Worm (Caenorhabditis elegans) whole organism, L3 larva: ENCODE measurements around the gene C07H6.2.

ENCODE experiments used
- ZK546.5 ChIP-seq: sonication (generic microtip); optimal IDR thresholded peaks from 2 replicates; lab custom pipeline; 2017; ENCODE audit warnings: missing biosample characterization, missing genetic modification characterization
- aly-2 ChIP-seq: fragments of 150-350 bp; optimal IDR thresholded peaks from 2 replicates; lab custom pipeline; 2014; ENCODE audit warnings: missing biosample characterization, missing genetic modification characterization
- ama-1 ChIP-seq: fragments of 150-350 bp; optimal IDR thresholded peaks from 2 replicates; lab custom pipeline; 2018
- ceh-16 ChIP-seq: sonication (generic microtip); optimal IDR thresholded peaks from 2 replicates; lab custom pipeline; 2017; ENCODE audit warnings: missing biosample characterization, missing genetic modification characterization
- ceh-28 ChIP-seq: fragments of 150-350 bp; optimal IDR thresholded peaks from 2 replicates; lab custom pipeline; 2014; ENCODE audit warnings: missing biosample characterization, missing genetic modification reagents, missing genetic modification characterization
- ceh-82 ChIP-seq: fragments of 150-350 bp; optimal IDR thresholded peaks from 2 replicates; lab custom pipeline; 2014; ENCODE audit warnings: missing biosample characterization, missing genetic modification characterization
- ceh-9 ChIP-seq: sonication (generic microtip); optimal IDR thresholded peaks from 2 replicates; lab custom pipeline; 2018; ENCODE audit warnings: missing biosample characterization, missing genetic modification characterization
- daf-12 ChIP-seq: fragments of 150-350 bp; optimal IDR thresholded peaks from 2 replicates; lab custom pipeline; 2014; ENCODE audit warnings: missing biosample characterization, missing genetic modification reagents, missing genetic modification characterization
- egl-27 ChIP-seq: sonication (generic microtip); optimal IDR thresholded peaks from 4 replicates; lab custom pipeline; 2017; ENCODE audit warnings: missing biosample characterization, missing genetic modification reagents, missing genetic modification characterization
- egl-5 ChIP-seq: fragments of 150-350 bp; optimal IDR thresholded peaks from 2 replicates; lab custom pipeline; 2017; ENCODE audit warnings: missing biosample characterization, missing genetic modification reagents, missing genetic modification characterization, inconsistent platforms
- elt-1 ChIP-seq: fragments of 150-350 bp; optimal IDR thresholded peaks from 2 replicates; lab custom pipeline; 2014; ENCODE audit warnings: missing biosample characterization, missing genetic modification characterization
- elt-2 ChIP-seq: sonication (generic microtip); optimal IDR thresholded peaks from 2 replicates; lab custom pipeline; 2016; ENCODE audit warnings: missing genetic modification reagents, mild to moderate bottlenecking, missing genetic modification characterization, missing compliant biosample characterization
- elt-3 ChIP-seq, 3 experiments: fragments of 150-350 bp in 1 of 3; sonication (generic microtip) in 2 of 3; optimal IDR thresholded peaks; 2 replicates in 2 of 3; 4 replicates in 1 of 3; lab custom pipeline; 2014 to 2017; ENCODE audit warnings: missing biosample characterization in 3 of 3, missing genetic modification characterization in 3 of 3
- eor-1 ChIP-seq, 2 experiments: fragments of 150-350 bp; optimal IDR thresholded peaks; 2 replicates each; lab custom pipeline; 2014 to 2018; ENCODE audit warnings: missing biosample characterization in 2 of 2, missing genetic modification characterization in 2 of 2
- fkh-10 ChIP-seq: sonication (generic microtip); optimal IDR thresholded peaks from 2 replicates; lab custom pipeline; 2017; ENCODE audit warnings: missing biosample characterization, missing genetic modification reagents, missing genetic modification characterization
- fos-1 ChIP-seq: fragments of 150-350 bp; optimal IDR thresholded peaks from 2 replicates; lab custom pipeline; 2014; ENCODE audit warnings: missing biosample characterization, missing genetic modification characterization
- hmg-11 ChIP-seq: sonication (generic microtip); optimal IDR thresholded peaks from 2 replicates; lab custom pipeline; 2016; ENCODE audit warnings: missing genetic modification characterization, missing compliant biosample characterization
- jun-1 ChIP-seq: fragments of 150-350 bp; optimal IDR thresholded peaks from 2 replicates; lab custom pipeline; 2014; ENCODE audit warnings: missing biosample characterization, missing genetic modification reagents, missing genetic modification characterization
- lin-15B ChIP-seq: fragments of 150-350 bp; optimal IDR thresholded peaks from 2 replicates; lab custom pipeline; 2014; ENCODE audit warnings: missing biosample characterization, missing genetic modification characterization
- lin-39 ChIP-seq: fragments of 150-350 bp; optimal IDR thresholded peaks from 2 replicates; lab custom pipeline; 2018; ENCODE audit warnings: missing biosample characterization, missing genetic modification reagents, missing genetic modification characterization
- mdl-1 ChIP-seq: fragments of 150-350 bp; optimal IDR thresholded peaks from 2 replicates; lab custom pipeline; 2014; ENCODE audit warnings: missing biosample characterization, missing genetic modification characterization
- mml-1 ChIP-seq: fragments of 150-350 bp; sonication (generic microtip); optimal IDR thresholded peaks from 3 replicates; lab custom pipeline; 2014; ENCODE audit warnings: missing biosample characterization, missing genetic modification characterization
- nfya-1 ChIP-seq: sonication (generic microtip); optimal IDR thresholded peaks from 2 replicates; lab custom pipeline; 2017; ENCODE audit warnings: missing genetic modification characterization, mild to moderate bottlenecking, missing compliant biosample characterization, antibody characterized with exemption, moderate library complexity; ENCODE audit not compliant: insufficient read depth
- nhr-11 ChIP-seq: fragments of 150-350 bp; optimal IDR thresholded peaks from 2 replicates; lab custom pipeline; 2014; ENCODE audit warnings: missing biosample characterization, missing genetic modification characterization
- nhr-12 ChIP-seq: fragments of 150-350 bp; optimal IDR thresholded peaks from 2 replicates; lab custom pipeline; 2014; ENCODE audit warnings: missing biosample characterization, missing genetic modification characterization
- nhr-23 ChIP-seq: fragments of 150-350 bp; optimal IDR thresholded peaks from 2 replicates; lab custom pipeline; 2014; ENCODE audit warnings: missing biosample characterization, missing genetic modification reagents, missing genetic modification characterization
- nhr-237 ChIP-seq: fragments of 150-350 bp; optimal IDR thresholded peaks from 2 replicates; lab custom pipeline; 2014; ENCODE audit warnings: missing biosample characterization, missing genetic modification characterization
- nhr-25 ChIP-seq: sonication (generic microtip); optimal IDR thresholded peaks from 2 replicates; lab custom pipeline; 2017; ENCODE audit warnings: missing biosample characterization, missing genetic modification characterization
- nhr-28 ChIP-seq: fragments of 150-350 bp; optimal IDR thresholded peaks from 2 replicates; lab custom pipeline; 2014; ENCODE audit warnings: missing biosample characterization, missing genetic modification characterization
- nhr-43 ChIP-seq: sonication (generic microtip); optimal IDR thresholded peaks from 2 replicates; lab custom pipeline; 2016; ENCODE audit warnings: mild to moderate bottlenecking, missing genetic modification characterization, missing compliant biosample characterization; ENCODE audit not compliant: poor library complexity, severe bottlenecking
- nhr-67 ChIP-seq: fragments of 150-350 bp; optimal IDR thresholded peaks from 2 replicates; lab custom pipeline; 2014; ENCODE audit warnings: missing biosample characterization, missing genetic modification characterization
- nhr-77 ChIP-seq: fragments of 150-350 bp; optimal IDR thresholded peaks from 2 replicates; lab custom pipeline; 2014; ENCODE audit warnings: missing biosample characterization, missing genetic modification characterization
- pha-4 ChIP-seq: fragments of 150-350 bp; optimal IDR thresholded peaks from 2 replicates; lab custom pipeline; 2014; ENCODE audit warnings: missing biosample characterization, missing genetic modification reagents, missing genetic modification characterization
- pqm-1 ChIP-seq: fragments of 150-350 bp; optimal IDR thresholded peaks from 2 replicates; lab custom pipeline; 2017; ENCODE audit warnings: missing biosample characterization, missing genetic modification characterization, inconsistent platforms
- sea-2 ChIP-seq: fragments of 150-350 bp; sonication (generic microtip); optimal IDR thresholded peaks from 4 replicates; lab custom pipeline; 2014; ENCODE audit warnings: missing biosample characterization, missing genetic modification reagents, missing genetic modification characterization
- skn-1 ChIP-seq: fragments of 150-350 bp; optimal IDR thresholded peaks from 2 replicates; lab custom pipeline; 2014; ENCODE audit warnings: missing biosample characterization, missing genetic modification characterization
- snpc-4 ChIP-seq: fragments of 150-350 bp; optimal IDR thresholded peaks from 2 replicates; lab custom pipeline; 2014; ENCODE audit warnings: missing biosample characterization, missing genetic modification characterization
- tbx-2 ChIP-seq: sonication (generic microtip); optimal IDR thresholded peaks from 2 replicates; lab custom pipeline; 2016; ENCODE audit warnings: mild to moderate bottlenecking, missing genetic modification characterization, missing compliant biosample characterization
- unc-39 ChIP-seq: sonication (generic microtip); optimal IDR thresholded peaks from 4 replicates; lab custom pipeline; 2017; ENCODE audit warnings: missing biosample characterization, missing genetic modification characterization
- unc-62 ChIP-seq: fragments of 150-350 bp; sonication (generic microtip); optimal IDR thresholded peaks from 4 replicates; lab custom pipeline; 2014; ENCODE audit warnings: missing biosample characterization, missing genetic modification reagents, missing genetic modification characterization
- zag-1 ChIP-seq: fragments of 150-350 bp; optimal IDR thresholded peaks from 2 replicates; lab custom pipeline; 2014; ENCODE audit warnings: missing biosample characterization, missing genetic modification characterization
- ztf-11 ChIP-seq: fragments of 150-350 bp; optimal IDR thresholded peaks from 2 replicates; lab custom pipeline; 2014; ENCODE audit warnings: missing biosample characterization, missing genetic modification characterization
- ztf-4 ChIP-seq: fragments of 150-350 bp; optimal IDR thresholded peaks from 2 replicates; lab custom pipeline; 2014; ENCODE audit warnings: missing biosample characterization, missing genetic modification characterization

The C07H6.2 gene

ce11 chrIII:7561872-7562271 lies 41.1 kb downstream of the C07H6.2 start, which contains the start of gene lgc-12:
Gene lgc-12 (plus strand): TSS chrIII:7562172.
- TF ChIP-seq nhr-11 (tag; lab: Kevin White, UChicago) (no peak), nhr-67 (tag; lab: Kevin White, UChicago) (no peak)

- TF ChIP-seq nhr-25 (tag; lab: Kevin White, UChicago) (no peak), nhr-23 (tag; lab: Kevin White, UChicago) (no peak), unc-62 (GFP tag; lab: Kevin White, UChicago) (no peak), nhr-237 (tag; lab: Kevin White, UChicago) (no peak), ztf-11 (tag; lab: Kevin White, UChicago) (no peak), nhr-67 (tag; lab: Kevin White, UChicago) (no peak), ceh-82 (no peak), ceh-9 (tag; lab: Kevin White, UChicago) (no peak), pha-4 (tag; lab: Kevin White, UChicago) (no peak), jun-1 (tag; lab: Kevin White, UChicago) (no peak), ama-1 (lab: Kevin White, UChicago) (no peak), ceh-28 (tag; lab: Kevin White, UChicago) (no peak), unc-39 (tag; lab: Kevin White, UChicago) (no peak), elt-1 (no peak), elt-2 (no peak), sea-2 (no peak), hmg-11 (tag; lab: Kevin White, UChicago) (no peak), egl-5 (tag; lab: Kevin White, UChicago) (no peak), aly-2 (tag; lab: Kevin White, UChicago) (no peak)
Observed at ce11 chrIII:7565247-7565646, 44.4 kb downstream of the C07H6.2 start, which contains the start of gene ttr-8. Gene ttr-8 (minus strand): TSS chrIII:7565347.

- TF ChIP-seq nhr-77 (tag; lab: Kevin White, UChicago) (no peak), nhr-67 (tag; lab: Kevin White, UChicago) (no peak), ama-1 (lab: Kevin White, UChicago) (no peak), ceh-28 (tag; lab: Kevin White, UChicago) (no peak), fos-1 (tag; lab: Kevin White, UChicago) (no peak), fkh-10 (no peak), aly-2 (tag; lab: Kevin White, UChicago) (no peak), nhr-237 (tag; lab: Kevin White, UChicago) (no peak), egl-5 (tag; lab: Kevin White, UChicago) (no peak), ceh-16 (no peak), unc-39 (tag; lab: Kevin White, UChicago) (no peak), ztf-4 (tag; lab: Kevin White, UChicago) (no peak), hmg-11 (tag; lab: Kevin White, UChicago) (no peak), elt-2 (no peak), ceh-9 (tag; lab: Kevin White, UChicago) (no peak), egl-27 (tag; lab: Kevin White, UChicago) (no peak)
- TF ChIP-seq, all 47 proteins: peak for 0
Observed at ce11 chrIII:7566098-7566497, 45.3 kb downstream of the C07H6.2 start, which contains the start of gene ttr-32. Gene ttr-32 (plus strand): TSS chrIII:7566411.

ce11 chrIII:7570083-7570695 lies 49.4 kb downstream of the C07H6.2 start, which contains the start of gene R13A5.7:
Gene R13A5.7 (minus strand): TSS chrIII:7570133.
- TF ChIP-seq nhr-237 (tag; lab: Kevin White, UChicago) (no peak), lin-39 (peak; percentile 50), nhr-67 (tag; lab: Kevin White, UChicago) (no peak), zag-1 (tag; lab: Kevin White, UChicago) (no peak), nhr-43 (tag; lab: Kevin White, UChicago) (peak; percentile 72), snpc-4 (tag; lab: Kevin White, UChicago) (peak; percentile 69), daf-12 (tag; lab: Kevin White, UChicago) (no peak), unc-39 (tag; lab: Kevin White, UChicago) (no peak), mdl-1 (tag; lab: Kevin White, UChicago) (peak; percentile 80), fos-1 (tag; lab: Kevin White, UChicago) (no peak), fkh-10 (no peak), sea-2 (no peak), ceh-9 (tag; lab: Kevin White, UChicago) (no peak), tbx-2 (tag; lab: Kevin White, UChicago) (peak; percentile 46), elt-1 (peak; percentile 20), elt-3 (tag; optimal IDR thresholded peaks at IDR 0.05; lab: Kevin White, UChicago) (no peak), egl-27 (tag; lab: Kevin White, UChicago) (peak; percentile 67), mml-1 (tag; lab: Kevin White, UChicago) (no peak), ztf-4 (tag; lab: Kevin White, UChicago) (no peak), hmg-11 (tag; lab: Kevin White, UChicago) (peak; percentile 91), skn-1 (tag; lab: Kevin White, UChicago) (peak; percentile 43), nhr-12 (tag; lab: Kevin White, UChicago) (no peak), unc-62 (GFP tag; lab: Kevin White, UChicago) (peak; percentile 64), eor-1 (tag; optimal IDR thresholded peaks at IDR 0.05; lab: Kevin White, UChicago) (no peak), ztf-11 (tag; lab: Kevin White, UChicago) (no peak), nhr-28 (no peak), ceh-82 (peak; percentile 4), ZK546.5 (tag; lab: Kevin White, UChicago) (no peak), nhr-25 (tag; lab: Kevin White, UChicago) (peak; percentile 48), nfya-1 (tag; lab: Kevin White, UChicago) (peak; percentile 88), pqm-1 (tag; lab: Kevin White, UChicago) (peak; percentile 55), lin-15B (tag; lab: Kevin White, UChicago) (peak; percentile 48), nhr-23 (tag; lab: Kevin White, UChicago) (peak; percentile 76)
